Worm (Caenorhabditis elegans) whole organism, young adult: Measurements from ENCODE around the gene lpr-6.
A peak's percentile ranks its signal among the peaks of the same experiment; 100 is the strongest.

ENCODE experiments used
- B0035.1 ChIP-seq: sonication (generic microtip); optimal IDR thresholded peaks from 2 replicates; lab custom pipeline; 2016; ENCODE audit warnings: missing genetic modification characterization, mild to moderate bottlenecking, missing compliant biosample characterization, missing genotype, missing genetic modification reagents
- B0336.3 ChIP-seq: fragments of 200-800 bp; sonication (Bioruptor generic); IDR thresholded peaks from 2 replicates; pipeline ENCODE4 v1.3.6; 2022; ENCODE audit warnings: missing genetic modification characterization, missing compliant biosample characterization
- C17E4.6 ChIP-seq: fragments of 200-800 bp; sonication (Bioruptor generic); IDR thresholded peaks from 2 replicates; pipeline ENCODE4 v1.3.6; 2022; ENCODE audit warnings: missing genetic modification reagents, missing genetic modification characterization, missing compliant biosample characterization
- F10E7.11 ChIP-seq: sonication (generic microtip); optimal IDR thresholded peaks from 2 replicates; lab custom pipeline; 2017; ENCODE audit warnings: mild to moderate bottlenecking, missing genetic modification characterization, moderate library complexity, missing compliant biosample characterization
- F52B5.7 ChIP-seq: sonication (generic microtip); optimal IDR thresholded peaks from 2 replicates; lab custom pipeline; 2016; ENCODE audit warnings: mild to moderate bottlenecking, missing genetic modification characterization, missing compliant biosample characterization
- F57A8.1 ChIP-seq: fragments of 200-800 bp; sonication (Bioruptor generic); optimal IDR thresholded peaks from 2 replicates; lab custom pipeline; 2018; ENCODE audit warnings: mild to moderate bottlenecking, missing genetic modification characterization, moderate library complexity, missing compliant biosample characterization
- K11D2.4 ChIP-seq: fragments of 200-800 bp; sonication (Bioruptor generic); IDR thresholded peaks from 2 replicates; pipeline ENCODE4 v1.3.6; 2022; ENCODE audit warnings: missing genetic modification reagents, missing genetic modification characterization, missing compliant biosample characterization
- Y53G8AR.9 ChIP-seq: fragments of 200-800 bp; sonication (Bioruptor generic); conservative IDR thresholded peaks from 2 replicates; pipeline ENCODE4 v1.3.6; 2022; ENCODE audit warnings: missing genetic modification reagents, missing genetic modification characterization, missing compliant biosample characterization
- Y56A3A.18 ChIP-seq: fragments of 200-800 bp; sonication (Bioruptor generic); IDR thresholded peaks from 2 replicates; pipeline ENCODE4 v1.3.6; 2022; ENCODE audit warnings: missing genetic modification reagents, missing genetic modification characterization, missing compliant biosample characterization
- Y67H2A.10 ChIP-seq: fragments of 200-800 bp; sonication (Bioruptor generic); conservative IDR thresholded peaks from 2 replicates; pipeline ENCODE4 v1.3.6; 2022; ENCODE audit warnings: missing genetic modification reagents, missing genetic modification characterization, missing compliant biosample characterization
- Y79H2A.3 ChIP-seq: fragments of 200-800 bp; sonication (Bioruptor generic); conservative IDR thresholded peaks from 2 replicates; pipeline ENCODE4 v1.3.6; 2022; ENCODE audit warnings: missing genetic modification reagents, missing genetic modification characterization, missing compliant biosample characterization
- ama-1 ChIP-seq, 3 experiments: fragments of 150-350 bp in 1 of 3; sonication (generic microtip) in 2 of 3; optimal IDR thresholded peaks; 2 replicates each; lab custom pipeline; 2014 to 2018; ENCODE audit warnings: missing biosample characterization in 2 of 3, missing genetic modification characterization in 2 of 3, missing genetic modification reagents in 2 of 3
- aptf-2 ChIP-seq: fragments of 200-800 bp; sonication (Bioruptor generic); conservative IDR thresholded peaks from 2 replicates; pipeline ENCODE4 v1.3.6; 2022; ENCODE audit warnings: missing genetic modification reagents, missing genetic modification characterization, missing compliant biosample characterization
- atf-7 ChIP-seq: sonication (generic microtip); optimal IDR thresholded peaks from 2 replicates; lab custom pipeline; 2017; ENCODE audit warnings: mild to moderate bottlenecking, missing genetic modification characterization, missing compliant biosample characterization
- athp-1 ChIP-seq: sonication (generic microtip); optimal IDR thresholded peaks from 2 replicates; lab custom pipeline; 2017; ENCODE audit warnings: mild to moderate bottlenecking, missing genetic modification characterization, missing compliant biosample characterization
- cebp-2 ChIP-seq: fragments of 200-800 bp; sonication (Bioruptor generic); IDR thresholded peaks from 2 replicates; pipeline ENCODE4 v1.3.6; 2022; ENCODE audit warnings: missing genetic modification characterization, missing compliant biosample characterization
- ceh-100 ChIP-seq: fragments of 200-800 bp; sonication (Bioruptor generic); IDR thresholded peaks from 2 replicates; pipeline ENCODE4 v1.3.6; 2022; ENCODE audit warnings: missing genetic modification reagents, missing genetic modification characterization, missing compliant biosample characterization
- ceh-27 ChIP-seq: fragments of 200-800 bp; sonication (Bioruptor generic); optimal IDR thresholded peaks from 2 replicates; lab custom pipeline; 2018; ENCODE audit warnings: mild to moderate bottlenecking, missing genetic modification characterization, moderate library complexity, missing compliant biosample characterization
- ceh-79 ChIP-seq: sonication (generic microtip); optimal IDR thresholded peaks from 2 replicates; lab custom pipeline; 2017; ENCODE audit warnings: mild to moderate bottlenecking, missing genetic modification characterization, missing compliant biosample characterization
- egl-44 ChIP-seq: fragments of 200-800 bp; sonication (Bioruptor generic); IDR thresholded peaks from 2 replicates; pipeline ENCODE4 v1.3.6; 2022; ENCODE audit warnings: missing genetic modification reagents, missing genetic modification characterization, missing compliant biosample characterization
- ekl-4 ChIP-seq: fragments of 200-800 bp; sonication (Bioruptor generic); IDR thresholded peaks from 2 replicates; pipeline ENCODE4 v1.3.6; 2022; ENCODE audit warnings: missing genetic modification reagents, missing genetic modification characterization, missing compliant biosample characterization
- ets-4 ChIP-seq: fragments of 200-800 bp; sonication (Bioruptor generic); optimal IDR thresholded peaks from 2 replicates; lab custom pipeline; 2018; ENCODE audit warnings: mild to moderate bottlenecking, missing genetic modification characterization, missing compliant biosample characterization
- him-1 ChIP-seq: sonication (generic microtip); optimal IDR thresholded peaks from 2 replicates; lab custom pipeline; 2016; ENCODE audit warnings: missing genotype, missing genetic modification reagents, missing genetic modification characterization, missing compliant biosample characterization
- hmg-20 ChIP-seq: fragments of 200-800 bp; sonication (Bioruptor generic); IDR thresholded peaks from 2 replicates; pipeline ENCODE4 v1.3.6; 2022; ENCODE audit warnings: missing genetic modification reagents, missing genetic modification characterization, missing compliant biosample characterization
- hrde-1 ChIP-seq: sonication (generic microtip); optimal IDR thresholded peaks from 2 replicates; lab custom pipeline; 2016; ENCODE audit warnings: missing genetic modification characterization, mild to moderate bottlenecking, missing compliant biosample characterization, moderate library complexity, missing genotype, missing genetic modification reagents, borderline replicate concordance
- hsf-1 ChIP-seq: fragments of 200-800 bp; sonication (Bioruptor generic); IDR thresholded peaks from 2 replicates; pipeline ENCODE4 v1.3.6; 2022; ENCODE audit warnings: missing genetic modification reagents, missing genetic modification characterization, missing compliant biosample characterization
- let-607 ChIP-seq, 2 experiments: fragments of 200-800 bp in 1 of 2; sonication (Bioruptor generic) in 1 of 2; sonication (generic microtip) in 1 of 2; optimal IDR thresholded peaks; 2 replicates each; lab custom pipeline; 2016 to 2018; ENCODE audit warnings: mild to moderate bottlenecking in 2 of 2, missing compliant biosample characterization in 2 of 2, missing genetic modification characterization in 2 of 2, moderate library complexity in 2 of 2, missing genotype in 1 of 2
- lsy-27 ChIP-seq: sonication (generic microtip); optimal IDR thresholded peaks from 2 replicates; lab custom pipeline; 2017; ENCODE audit warnings: missing genetic modification characterization, mild to moderate bottlenecking, missing compliant biosample characterization, antibody characterized with exemption, missing genotype, borderline replicate concordance; ENCODE audit not compliant: insufficient read depth
- mcd-1 ChIP-seq: fragments of 200-800 bp; sonication (Bioruptor generic); IDR thresholded peaks from 2 replicates; pipeline ENCODE4 v1.3.6; 2022; ENCODE audit warnings: missing genetic modification reagents, missing genetic modification characterization, missing compliant biosample characterization
- mel-28 ChIP-seq: sonication (generic microtip); optimal IDR thresholded peaks from 2 replicates; lab custom pipeline; 2016; ENCODE audit warnings: borderline replicate concordance, mild to moderate bottlenecking, missing genetic modification characterization, missing compliant biosample characterization
- mxl-1 ChIP-seq: sonication (generic microtip); optimal IDR thresholded peaks from 2 replicates; lab custom pipeline; 2016; ENCODE audit warnings: missing genetic modification characterization, missing compliant biosample characterization
- nfya-2 ChIP-seq: fragments of 200-800 bp; sonication (Bioruptor generic); IDR thresholded peaks from 2 replicates; pipeline ENCODE4 v1.3.6; 2022; ENCODE audit warnings: missing genetic modification reagents, missing genetic modification characterization, missing compliant biosample characterization
- nhr-27 ChIP-seq: fragments of 200-800 bp; sonication (Bioruptor generic); optimal IDR thresholded peaks from 2 replicates; lab custom pipeline; 2018; ENCODE audit warnings: mild to moderate bottlenecking, missing genetic modification characterization, moderate library complexity, missing compliant biosample characterization
- pha-4 ChIP-seq: fragments of 150-350 bp; sonication (generic microtip); optimal IDR thresholded peaks from 2 replicates; lab custom pipeline; 2014; ENCODE audit warnings: missing biosample characterization, missing genetic modification reagents, missing genetic modification characterization
- rec-8 ChIP-seq, 2 experiments: sonication (generic microtip); optimal IDR thresholded peaks; 2 replicates each; lab custom pipeline; 2016; ENCODE audit warnings: mild to moderate bottlenecking in 2 of 2, missing genetic modification characterization in 2 of 2, missing genetic modification reagents in 2 of 2, missing genotype in 2 of 2, missing biosample characterization in 1 of 2, missing compliant biosample characterization in 1 of 2, moderate library complexity in 1 of 2
- rpc-1 ChIP-seq, 2 experiments: fragments of 150-350 bp in 1 of 2; sonication (generic microtip) in 1 of 2; optimal IDR thresholded peaks; 2 replicates each; lab custom pipeline; 2014 to 2018; ENCODE audit warnings: missing biosample characterization in 1 of 2, missing genetic modification characterization in 1 of 2, missing genetic modification reagents in 1 of 2, missing genotype in 1 of 2
- sdz-38 ChIP-seq: sonication (generic microtip); optimal IDR thresholded peaks from 2 replicates; lab custom pipeline; 2016; ENCODE audit warnings: missing genotype, missing genetic modification characterization, missing compliant biosample characterization
- sea-2 ChIP-seq: fragments of 200-800 bp; sonication (Bioruptor generic); IDR thresholded peaks from 2 replicates; pipeline ENCODE4 v1.3.6; 2022; ENCODE audit warnings: missing genetic modification characterization, missing compliant biosample characterization
- snpc-1.3 ChIP-seq: sonication (generic microtip); optimal IDR thresholded peaks from 2 replicates; lab custom pipeline; 2017; ENCODE audit warnings: missing genetic modification characterization, mild to moderate bottlenecking, missing compliant biosample characterization, antibody characterized with exemption, moderate library complexity, missing genotype, missing genetic modification reagents; ENCODE audit not compliant: insufficient read depth
- somi-1 ChIP-seq: fragments of 200-800 bp; sonication (Bioruptor generic); optimal IDR thresholded peaks from 2 replicates; lab custom pipeline; 2018; ENCODE audit warnings: mild to moderate bottlenecking, missing genetic modification characterization, missing compliant biosample characterization
- tbx-9 ChIP-seq: sonication (generic microtip); optimal IDR thresholded peaks from 2 replicates; lab custom pipeline; 2016; ENCODE audit warnings: borderline replicate concordance, missing genetic modification characterization, inconsistent platforms, missing compliant biosample characterization
- unc-62 ChIP-seq: fragments of 150-350 bp; optimal IDR thresholded peaks from 2 replicates; lab custom pipeline; 2014; ENCODE audit warnings: missing biosample characterization, missing genetic modification reagents, missing genetic modification characterization
- zim-3 ChIP-seq: sonication (generic microtip); optimal IDR thresholded peaks from 2 replicates; lab custom pipeline; 2017; ENCODE audit warnings: mild to moderate bottlenecking, missing genetic modification characterization, moderate library complexity, missing compliant biosample characterization
- ztf-18 ChIP-seq: sonication (generic microtip); optimal IDR thresholded peaks from 2 replicates; lab custom pipeline; 2016; ENCODE audit warnings: missing genotype, mild to moderate bottlenecking, missing genetic modification characterization, missing compliant biosample characterization
- ztf-22 ChIP-seq: fragments of 200-800 bp; sonication (Bioruptor generic); optimal IDR thresholded peaks from 2 replicates; lab custom pipeline; 2018; ENCODE audit warnings: mild to moderate bottlenecking, missing genetic modification characterization, moderate library complexity, missing compliant biosample characterization
- ztf-28 ChIP-seq: fragments of 200-800 bp; sonication (Bioruptor generic); IDR thresholded peaks from 2 replicates; pipeline ENCODE4 v1.3.6; 2022; ENCODE audit warnings: missing genetic modification reagents, missing genetic modification characterization, missing compliant biosample characterization

Gene lpr-6

DNA sequence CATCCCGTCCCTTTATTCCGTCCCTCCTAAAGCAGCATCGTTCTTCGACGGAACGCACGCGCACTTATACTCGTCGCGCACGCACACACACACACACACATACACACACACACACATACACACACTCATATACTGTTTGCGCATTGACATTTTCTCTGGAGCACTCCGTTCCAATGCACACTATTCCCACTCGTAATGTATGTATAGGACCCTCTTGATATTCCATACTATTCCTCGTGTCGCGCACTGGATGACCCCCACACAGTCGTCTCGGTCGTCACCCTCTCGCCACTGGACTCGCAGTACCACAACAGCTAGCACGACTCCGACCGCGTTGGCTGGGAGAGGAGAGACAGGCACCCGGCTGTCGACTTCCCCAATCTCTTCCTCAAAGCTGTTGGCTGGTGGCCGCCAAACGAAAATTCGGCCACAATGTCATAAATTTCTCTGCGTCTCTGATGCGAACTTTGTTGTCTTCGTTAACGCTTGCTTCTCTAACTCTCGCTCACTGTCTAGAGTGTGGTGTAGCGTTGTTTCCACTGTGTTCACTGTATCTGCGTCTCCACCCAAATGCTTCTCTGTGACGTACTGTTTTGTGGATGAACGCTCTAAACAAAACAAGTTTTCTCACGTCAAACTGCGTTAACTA lies 28.6 kb upstream of the lpr-6 start (continued):
- TF ChIP-seq unc-62 (GFP tag; lab: Kevin White, UChicago) (no peak), athp-1 (peak; percentile 38), B0035.1 (tag; lab: Kevin White, UChicago) (peak; percentile 54), ceh-79 (tag; lab: Kevin White, UChicago) (no peak), nfya-2 (GFP tag; lab: Robert Waterston, UW) (no peak), ama-1 (optimal IDR thresholded peaks at IDR 0.05; lab: Kevin White, UChicago) (no peak), ama-1 (GFP tag; optimal IDR thresholded peaks at IDR 0.05; lab: Kevin White, UChicago) (no peak), Y67H2A.10 (GFP tag; lab: Robert Waterston, UW) (no peak), rec-8 (tag; optimal IDR thresholded peaks at IDR 0.05; lab: Kevin White, UChicago) (peak in 1 of 2 experiments; percentile 52), pha-4 (no peak), nhr-27 (peak; percentile 22), mxl-1 (tag; lab: Kevin White, UChicago) (peak; percentile 55), hsf-1 (GFP tag; lab: Robert Waterston, UW) (no peak), K11D2.4 (no peak), zim-3 (tag; lab: Kevin White, UChicago) (no peak), ets-4 (GFP tag; lab: Kevin White, UChicago) (peak; percentile 72), let-607 (tag; optimal IDR thresholded peaks at IDR 0.05; lab: Kevin White, UChicago) (peak; percentile 52 to 80), F57A8.1 (GFP tag; lab: Kevin White, UChicago) (peak; percentile 9), ceh-100 (0 out of 2 replicates have a peak, but pooled peaks have one; percentile 19), sdz-38 (tag; lab: Kevin White, UChicago) (no peak), atf-7 (tag; lab: Kevin White, UChicago) (peak; percentile 73), somi-1 (GFP tag; lab: Kevin White, UChicago) (peak; percentile 52), Y53G8AR.9 (GFP tag; lab: Robert Waterston, UW) (no peak), tbx-9 (tag; lab: Kevin White, UChicago) (no peak), hrde-1 (no peak), ztf-22 (no peak), B0336.3 (GFP tag; lab: Robert Waterston, UW) (no peak; the same call in 1 of the 2 replicates), ztf-28 (GFP tag; lab: Robert Waterston, UW) (no peak), snpc-1.3 (tag; lab: Kevin White, UChicago) (no peak), rpc-1 (optimal IDR thresholded peaks at IDR 0.05; lab: Kevin White, UChicago) (no peak), rpc-1 (tag; optimal IDR thresholded peaks at IDR 0.05; lab: Kevin White, UChicago) (no peak), cebp-2 (GFP tag; lab: Robert Waterston, UW) (no peak), sea-2 (no peak), aptf-2 (GFP tag; lab: Robert Waterston, UW) (no peak), Y56A3A.18 (no peak), C17E4.6 (GFP tag; lab: Robert Waterston, UW) (no peak), egl-44 (GFP tag; lab: Robert Waterston, UW) (no peak), mel-28 (tag; lab: Kevin White, UChicago) (no peak), mcd-1 (GFP tag; lab: Robert Waterston, UW) (peak; percentile 72), him-1 (tag; lab: Kevin White, UChicago) (no peak), ekl-4 (peak; percentile 75), lsy-27 (tag; lab: Kevin White, UChicago) (no peak), Y79H2A.3 (GFP tag; lab: Robert Waterston, UW) (no peak), ztf-18 (peak; percentile 55), ceh-27 (GFP tag; lab: Kevin White, UChicago) (peak; percentile 80), F52B5.7 (tag; lab: Kevin White, UChicago) (peak; percentile 31), hmg-20 (peak; percentile 31), F10E7.11 (peak; percentile 37)
